Worm (Caenorhabditis elegans) whole organism, L4 larva: ENCODE results near the gene C05D12.3.
A peak's percentile ranks its signal among the peaks of the same experiment; 100 is the strongest.

Experiments
- D1046.2 ChIP-seq: fragments of 200-800 bp; sonication (Bioruptor generic); IDR thresholded peaks from 2 replicates; pipeline ENCODE4 v1.3.6; 2022; ENCODE audit warnings: missing genetic modification characterization, missing compliant biosample characterization
- F44E2.7 ChIP-seq: fragments of 200-800 bp; sonication (Bioruptor generic); IDR thresholded peaks from 2 replicates; pipeline ENCODE4 v2.1.2; 2022; ENCODE audit warnings: missing genetic modification characterization, missing compliant biosample characterization
- Y75B8A.6 ChIP-seq: fragments of 200-800 bp; sonication (Bioruptor generic); IDR thresholded peaks from 2 replicates; pipeline ENCODE4 v1.3.6; 2022; ENCODE audit warnings: missing genetic modification reagents, missing genetic modification characterization, missing compliant biosample characterization
- ZK337.2 ChIP-seq: fragments of 200-800 bp; sonication (Bioruptor generic); IDR thresholded peaks from 2 replicates; pipeline ENCODE4 v1.3.6; 2022; ENCODE audit warnings: missing genetic modification reagents, missing genetic modification characterization, missing compliant biosample characterization
- aha-1 ChIP-seq: fragments of 150-350 bp; peaks from one replicate; lab custom pipeline; 2014; ENCODE audit warnings: missing biosample characterization, missing genetic modification characterization
- arid-1 ChIP-seq: fragments of 200-800 bp; sonication (Bioruptor generic); conservative IDR thresholded peaks from 2 replicates; pipeline ENCODE4 v1.3.6; 2022; ENCODE audit warnings: missing genetic modification reagents, missing genetic modification characterization, missing compliant biosample characterization
- attf-4 ChIP-seq: sonication (generic microtip); optimal IDR thresholded peaks from 3 replicates; lab custom pipeline; 2017; ENCODE audit warnings: missing biosample characterization, missing genetic modification characterization
- ceh-28 ChIP-seq: fragments of 150-350 bp; optimal IDR thresholded peaks from 2 replicates; lab custom pipeline; 2014; ENCODE audit warnings: missing biosample characterization, missing genetic modification reagents, missing genetic modification characterization
- ceh-44 ChIP-seq: fragments of 200-800 bp; sonication (Bioruptor generic); IDR thresholded peaks from 2 replicates; pipeline ENCODE4 v1.3.6; 2022; ENCODE audit warnings: missing genetic modification reagents, missing genetic modification characterization, missing compliant biosample characterization
- ces-1 ChIP-seq: fragments of 150-350 bp; sonication (generic microtip); optimal IDR thresholded peaks from 4 replicates; lab custom pipeline; 2014; ENCODE audit warnings: missing biosample characterization, missing genetic modification reagents, missing genetic modification characterization
- daf-12 ChIP-seq: fragments of 150-350 bp; optimal IDR thresholded peaks from 2 replicates; lab custom pipeline; 2014; ENCODE audit warnings: missing biosample characterization, missing genetic modification reagents, missing genetic modification characterization
- daf-19 ChIP-seq: fragments of 200-800 bp; sonication (Bioruptor generic); conservative IDR thresholded peaks from 2 replicates; pipeline ENCODE4 v1.3.6; 2022; ENCODE audit warnings: missing genetic modification characterization, missing compliant biosample characterization
- dmd-6 ChIP-seq: fragments of 200-800 bp; sonication (Bioruptor generic); IDR thresholded peaks from 2 replicates; pipeline ENCODE4 v1.3.6; 2022; ENCODE audit warnings: missing genetic modification reagents, missing genetic modification characterization, missing compliant biosample characterization
- dmd-8 ChIP-seq: fragments of 200-800 bp; sonication (Bioruptor generic); IDR thresholded peaks from 2 replicates; pipeline ENCODE4 v1.3.6; 2022; ENCODE audit warnings: missing genetic modification characterization, missing compliant biosample characterization
- dpl-1 ChIP-seq: fragments of 150-350 bp; optimal IDR thresholded peaks from 2 replicates; lab custom pipeline; 2014; ENCODE audit warnings: missing biosample characterization, missing genetic modification reagents, missing genetic modification characterization
- egl-27 ChIP-seq: sonication (generic microtip); optimal IDR thresholded peaks from 3 replicates; lab custom pipeline; 2017; ENCODE audit warnings: missing biosample characterization, missing genetic modification reagents, missing genetic modification characterization
- egl-43 ChIP-seq: fragments of 200-800 bp; sonication (Bioruptor generic); IDR thresholded peaks from 2 replicates; pipeline ENCODE4 v1.3.6; 2022; ENCODE audit warnings: missing genetic modification reagents, missing genetic modification characterization, missing compliant biosample characterization
- fkh-10 ChIP-seq: fragments of 150-350 bp; optimal IDR thresholded peaks from 2 replicates; lab custom pipeline; 2014; ENCODE audit warnings: missing biosample characterization, missing genetic modification reagents, missing genetic modification characterization
- fos-1 ChIP-seq: fragments of 150-350 bp; optimal IDR thresholded peaks from 2 replicates; lab custom pipeline; 2014; ENCODE audit warnings: missing biosample characterization, missing genetic modification characterization
- hlh-30 ChIP-seq: sonication (generic microtip); optimal IDR thresholded peaks from 2 replicates; lab custom pipeline; 2017; ENCODE audit warnings: antibody characterized with exemption, mild to moderate bottlenecking, missing genetic modification characterization, missing compliant biosample characterization; ENCODE audit not compliant: insufficient read depth
- lin-1 ChIP-seq: fragments of 200-800 bp; sonication (Bioruptor generic); IDR thresholded peaks from 2 replicates; pipeline ENCODE4 v1.3.6; 2022; ENCODE audit warnings: missing genetic modification reagents, missing genetic modification characterization, missing compliant biosample characterization
- lin-13 ChIP-seq: fragments of 150-350 bp; optimal IDR thresholded peaks from 2 replicates; lab custom pipeline; 2014; ENCODE audit warnings: missing biosample characterization, missing genetic modification reagents, missing genetic modification characterization
- lin-15B ChIP-seq: fragments of 150-350 bp; sonication (generic microtip); optimal IDR thresholded peaks from 3 replicates; lab custom pipeline; 2014; ENCODE audit warnings: missing biosample characterization, missing genetic modification characterization
- lin-38 ChIP-seq: fragments of 200-800 bp; sonication (Bioruptor generic); IDR thresholded peaks from 2 replicates; pipeline ENCODE4 v1.3.6; 2022; ENCODE audit warnings: missing genetic modification reagents, missing genetic modification characterization, missing compliant biosample characterization
- lin-39 ChIP-seq: fragments of 150-350 bp; optimal IDR thresholded peaks from 2 replicates; lab custom pipeline; 2014; ENCODE audit warnings: missing biosample characterization, missing genetic modification reagents, missing genetic modification characterization
- lir-3 ChIP-seq: sonication (generic microtip); optimal IDR thresholded peaks from 2 replicates; lab custom pipeline; 2016; ENCODE audit warnings: mild to moderate bottlenecking, missing genetic modification characterization, missing compliant biosample characterization
- madf-5 ChIP-seq, 2 experiments: fragments of 200-800 bp; sonication (Bioruptor generic); IDR thresholded peaks; 2 replicates each; pipeline ENCODE4 v1.3.6; 2022; ENCODE audit warnings: missing compliant biosample characterization in 2 of 2, missing genetic modification characterization in 2 of 2
- madf-9 ChIP-seq: fragments of 200-800 bp; sonication (Bioruptor generic); conservative IDR thresholded peaks from 2 replicates; pipeline ENCODE4 v1.3.6; 2022; ENCODE audit warnings: missing genetic modification reagents, missing genetic modification characterization, missing compliant biosample characterization
- mdt-29 ChIP-seq: fragments of 200-800 bp; sonication (Bioruptor generic); IDR thresholded peaks from 2 replicates; pipeline ENCODE4 v1.3.6; 2022; ENCODE audit warnings: missing genetic modification reagents, missing genetic modification characterization, missing compliant biosample characterization
- mes-2 ChIP-seq: sonication (generic microtip); optimal IDR thresholded peaks from 2 replicates; lab custom pipeline; 2016; ENCODE audit warnings: missing genotype, mild to moderate bottlenecking, missing genetic modification characterization, missing compliant biosample characterization; ENCODE audit not compliant: poor library complexity, severe bottlenecking
- mxl-3 ChIP-seq: fragments of 200-800 bp; sonication (Bioruptor generic); optimal IDR thresholded peaks from 2 replicates; lab custom pipeline; 2018; ENCODE audit warnings: mild to moderate bottlenecking, missing genetic modification characterization, missing compliant biosample characterization
- nhr-102 ChIP-seq: sonication (generic microtip); optimal IDR thresholded peaks from 2 replicates; lab custom pipeline; 2016; ENCODE audit warnings: mild to moderate bottlenecking, missing genetic modification characterization, moderate library complexity, missing compliant biosample characterization
- nhr-111 ChIP-seq: fragments of 200-800 bp; sonication (Bioruptor generic); optimal IDR thresholded peaks from 2 replicates; lab custom pipeline; 2018; ENCODE audit warnings: mild to moderate bottlenecking, missing genetic modification characterization, missing compliant biosample characterization
- nhr-237 ChIP-seq: sonication (generic microtip); optimal IDR thresholded peaks from 2 replicates; lab custom pipeline; 2017; ENCODE audit warnings: missing biosample characterization, missing genetic modification characterization
- nhr-41 ChIP-seq: fragments of 200-800 bp; sonication (Bioruptor generic); IDR thresholded peaks from 2 replicates; pipeline ENCODE4 v1.3.6; 2022; ENCODE audit warnings: missing genetic modification reagents, missing genetic modification characterization, missing compliant biosample characterization
- nhr-76 ChIP-seq: fragments of 150-350 bp; optimal IDR thresholded peaks from 2 replicates; lab custom pipeline; 2014; ENCODE audit warnings: missing biosample characterization, missing genetic modification characterization
- rbr-2 ChIP-seq: sonication (generic microtip); optimal IDR thresholded peaks from 2 replicates; lab custom pipeline; 2016; ENCODE audit warnings: missing genotype, missing genetic modification characterization, missing compliant biosample characterization
- set-16 ChIP-seq: fragments of 200-800 bp; sonication (Bioruptor generic); IDR thresholded peaks from 2 replicates; pipeline ENCODE4 v1.3.6; 2022; ENCODE audit warnings: missing genetic modification reagents, missing genetic modification characterization, missing compliant biosample characterization
- snpc-1.2 ChIP-seq: fragments of 200-800 bp; sonication (Bioruptor generic); IDR thresholded peaks from 2 replicates; pipeline ENCODE4 v1.3.6; 2022; ENCODE audit warnings: missing genetic modification reagents, missing genetic modification characterization, missing compliant biosample characterization
- unc-130 ChIP-seq: sonication (generic microtip); optimal IDR thresholded peaks from 2 replicates; lab custom pipeline; 2016; ENCODE audit warnings: missing genetic modification reagents, missing genetic modification characterization, missing compliant biosample characterization
- unc-62 ChIP-seq, 3 experiments: fragments of 150-350 bp in 1 of 3; sonication (generic microtip); optimal IDR thresholded peaks in 2 of 3; peaks in 1 of 3; 1 replicate in 1 of 3; 2 replicates in 2 of 3; lab custom pipeline; 2014 to 2017; ENCODE audit warnings: missing biosample characterization in 3 of 3, missing genetic modification characterization in 3 of 3, missing genetic modification reagents in 3 of 3, missing genotype in 1 of 3
- zfp-2 ChIP-seq: sonication (generic microtip); optimal IDR thresholded peaks from 2 replicates; lab custom pipeline; 2016; ENCODE audit warnings: mild to moderate bottlenecking, missing genetic modification characterization, missing compliant biosample characterization
- zip-11 ChIP-seq: fragments of 200-800 bp; sonication (Bioruptor generic); IDR thresholded peaks from 2 replicates; pipeline ENCODE4 v1.3.6; 2022; ENCODE audit warnings: missing genetic modification characterization, missing compliant biosample characterization

C05D12.3 gene

DNA sequence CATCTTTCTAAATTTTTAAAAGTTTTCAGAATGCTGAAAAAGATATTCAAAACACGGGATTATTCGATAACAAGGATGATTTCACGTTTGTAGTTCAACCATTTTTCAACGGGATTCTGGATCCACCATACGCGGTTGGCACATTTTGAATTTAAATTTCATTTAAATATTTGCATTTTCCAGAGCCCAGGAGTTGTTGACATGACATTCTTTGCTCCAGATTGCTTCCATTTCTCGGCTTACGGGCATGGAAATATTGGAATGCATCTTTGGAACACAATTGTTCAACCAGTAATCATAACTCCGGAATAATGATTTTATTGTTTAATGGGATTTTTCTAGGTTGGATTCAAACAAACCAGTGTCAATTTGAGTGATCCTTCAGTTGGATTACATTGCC, 25.8 kb downstream of the C05D12.3 start:
- no peak for TF ChIP-seq dpl-1
- peak; percentile 4 for TF ChIP-seq aha-1 (tag; lab: Kevin White, UChicago)
- no peak for TF ChIP-seq hlh-30 (tag; lab: Kevin White, UChicago)
- no peak for TF ChIP-seq D1046.2 (GFP tag; lab: Robert Waterston, UW)
- TF ChIP-seq zip-11: no peak
- TF ChIP-seq mes-2 (tag; lab: Kevin White, UChicago): no peak
- TF ChIP-seq unc-62 (GFP tag; optimal IDR thresholded peaks at IDR 0.05 in 1 of 2; lab: Kevin White, UChicago): peak in 1 of 2 experiments; percentile 94
- TF ChIP-seq unc-62 (tag; optimal IDR thresholded peaks at IDR 0.05; lab: Kevin White, UChicago): no peak
- no peak for TF ChIP-seq lin-38 (GFP tag; lab: Robert Waterston, UW)
- TF ChIP-seq Y75B8A.6 (GFP tag; lab: Robert Waterston, UW): no peak
- TF ChIP-seq lin-1: no peak
- TF ChIP-seq madf-9 (GFP tag; lab: Robert Waterston, UW): no peak
- TF ChIP-seq, all 104 proteins: peak for 2

DNA sequence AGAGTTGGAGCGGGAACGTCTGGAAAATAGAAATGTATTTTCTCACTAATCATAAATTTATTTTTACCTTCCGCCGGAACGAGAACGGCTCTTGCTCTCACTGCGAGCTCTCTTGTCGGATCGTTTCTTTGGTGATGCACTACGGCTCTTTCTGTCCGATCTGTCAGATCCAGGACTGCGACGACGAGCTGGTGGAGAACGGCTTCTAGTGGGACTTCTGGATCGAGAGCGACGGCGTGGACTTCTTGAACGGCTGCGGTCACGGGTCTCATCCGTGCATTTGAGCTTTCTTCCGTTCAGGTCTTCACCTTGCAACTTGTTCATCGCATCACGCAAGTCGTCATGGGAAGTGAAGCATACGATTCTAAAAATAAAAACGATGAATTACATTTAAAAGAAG, 26.7 kb downstream of the C05D12.3 start:
- TF ChIP-seq set-16 (GFP tag; lab: Robert Waterston, UW): peak; percentile 74
- TF ChIP-seq egl-43 (GFP tag; lab: Robert Waterston, UW): 0 out of 2 replicates have a peak, but pooled peaks have one; percentile 43
- TF ChIP-seq mdt-29 (GFP tag; lab: Robert Waterston, UW): no peak

DNA sequence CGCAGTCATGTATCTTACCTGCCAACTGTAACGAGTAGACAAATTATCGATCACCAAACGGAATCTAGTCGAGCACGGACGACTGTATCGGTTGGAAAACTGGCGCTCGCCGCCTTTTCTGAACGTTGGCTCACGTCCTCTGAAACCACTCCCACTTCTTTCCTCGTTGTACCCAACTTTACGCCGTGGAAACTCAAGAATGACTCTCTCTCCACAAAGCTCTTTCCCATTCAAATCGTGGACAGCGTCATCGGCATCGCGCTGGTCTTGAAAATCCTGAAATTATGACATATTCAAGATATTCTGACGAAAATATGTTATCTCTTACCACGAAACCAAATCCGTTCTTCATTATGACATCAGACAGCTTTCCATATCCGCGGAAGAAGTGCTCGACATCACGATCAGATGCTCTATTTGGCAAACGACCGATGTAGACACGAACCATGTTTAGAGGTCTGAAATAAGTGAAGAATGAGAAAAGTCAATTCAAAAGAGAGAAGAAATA, 27.5 kb downstream of the C05D12.3 start, which contains the start of gene rsp-2:
Gene rsp-2 (minus strand): TSS at position 458 of the 508 bp plus-strand sequence.
- TF ChIP-seq daf-12 (tag; lab: Kevin White, UChicago) (no peak), lin-15B (no peak), aha-1 (tag; lab: Kevin White, UChicago) (peak; percentile 93), attf-4 (tag; lab: Kevin White, UChicago) (no peak), nhr-111 (GFP tag; lab: Kevin White, UChicago) (no peak), unc-62 (GFP tag; optimal IDR thresholded peaks at IDR 0.05 in 1 of 2; lab: Kevin White, UChicago) (peak in 1 of 2 experiments; percentile 28), unc-62 (tag; optimal IDR thresholded peaks at IDR 0.05; lab: Kevin White, UChicago) (no peak), daf-19 (no peak), egl-43 (GFP tag; lab: Robert Waterston, UW) (0 out of 2 replicates have a peak, but pooled peaks have one; percentile 5), dmd-6 (GFP tag; lab: Robert Waterston, UW) (no peak), nhr-76 (no peak)
- TF ChIP-seq, all 104 proteins: peak for 3

DNA sequence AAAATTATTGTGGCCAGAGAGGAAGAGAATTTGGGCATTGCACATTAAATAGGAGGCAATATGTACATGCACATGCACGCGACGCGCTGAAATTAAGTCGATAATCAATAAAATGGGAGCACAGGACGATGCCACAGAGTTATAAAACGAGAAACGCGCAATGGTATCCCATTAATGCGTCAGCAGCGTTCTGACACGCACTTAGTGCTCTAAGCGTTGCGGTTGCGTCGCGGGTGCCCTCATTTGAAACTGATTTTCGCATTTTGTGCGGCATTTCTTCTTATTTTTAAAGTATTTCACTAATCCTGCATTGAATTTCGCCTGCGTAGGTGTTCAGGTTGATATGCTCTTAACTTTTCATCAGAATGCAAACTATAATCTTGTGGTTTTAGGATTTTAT, 28.0 kb downstream of the C05D12.3 start, which contains the start of gene rsp-1:
Gene rsp-1 (plus strand): TSS at position 338 of the 400 bp plus-strand sequence.
- peak; percentile 94 for TF ChIP-seq rbr-2 (tag; lab: Kevin White, UChicago)
- no peak for TF ChIP-seq lin-39 (tag; lab: Kevin White, UChicago)
- peak; percentile 53; the same call in 1 of the 2 replicates for TF ChIP-seq snpc-1.2 (GFP tag; lab: Robert Waterston, UW)
- peak; percentile 86 for TF ChIP-seq dpl-1
- TF ChIP-seq dmd-8 (GFP tag; lab: Robert Waterston, UW): no peak
- no peak for TF ChIP-seq fos-1 (tag; lab: Kevin White, UChicago)
- TF ChIP-seq ceh-28: peak; percentile 48
- peak; percentile 62; the same call in 1 of the 2 replicates for TF ChIP-seq ceh-44
- peak; percentile 60 for TF ChIP-seq fkh-10
- no peak for TF ChIP-seq egl-27 (tag; lab: Kevin White, UChicago)
- TF ChIP-seq ZK337.2: no peak
- no peak for TF ChIP-seq ces-1 (GFP tag; lab: Kevin White, UChicago)
- no peak for TF ChIP-seq lin-15B
- peak; percentile 93 for TF ChIP-seq lin-13 (GFP tag; lab: Kevin White, UChicago)
- no peak for TF ChIP-seq lir-3 (tag; lab: Kevin White, UChicago)
- peak in 1 of 2 experiments; percentile 99 for TF ChIP-seq unc-62 (GFP tag; optimal IDR thresholded peaks at IDR 0.05 in 1 of 2; lab: Kevin White, UChicago)
- no peak for TF ChIP-seq unc-62 (tag; optimal IDR thresholded peaks at IDR 0.05; lab: Kevin White, UChicago)
- TF ChIP-seq mxl-3: peak; percentile 78
- 0 out of 2 replicates have a peak, but pooled peaks have one; percentile 49 for TF ChIP-seq F44E2.7 (GFP tag; lab: Robert Waterston, UW)
- TF ChIP-seq nhr-102 (tag; lab: Kevin White, UChicago): peak; percentile 87
- no peak for TF ChIP-seq nhr-237 (tag; lab: Kevin White, UChicago)
- TF ChIP-seq zfp-2 (tag; lab: Kevin White, UChicago): peak; percentile 54
- TF ChIP-seq arid-1 (GFP tag; lab: Robert Waterston, UW): peak; percentile 88
- no peak for TF ChIP-seq D1046.2 (GFP tag; lab: Robert Waterston, UW)
- peak; percentile 44 for TF ChIP-seq unc-130 (GFP tag; lab: Kevin White, UChicago)
- TF ChIP-seq zip-11: no peak
- no peak for TF ChIP-seq madf-5 (GFP tag; IDR thresholded peaks at IDR 0.05; lab: Robert Waterston, UW)
- TF ChIP-seq dmd-6 (GFP tag; lab: Robert Waterston, UW): peak; percentile 87
- no peak for TF ChIP-seq nhr-41 (GFP tag; lab: Robert Waterston, UW)
